Fruit fly (Drosophila melanogaster): ENCODE results near the gene TfIIB.

Gene TfIIB

dm6 chr2L:10426534-10427048, 4.5 kb upstream of the TfIIB start, which contains the start of the genes SmB and KdelR (continued):
- TF ChIP-seq CG12769 (tag; optimal IDR thresholded peaks at IDR 0.05) (no peak), otp (GFP tag; IDR thresholded peaks at IDR 0.05) (no peak), Deaf1 (tag; optimal IDR thresholded peaks at IDR 0.05) (no peak), CG18599 (GFP tag; optimal IDR thresholded peaks at IDR 0.05) (no peak), CG2712 (tag; optimal IDR thresholded peaks at IDR 0.05) (peak; percentile 61), pnt (GFP tag; optimal IDR thresholded peaks at IDR 0.05) (no peak), CG3847 (GFP tag; IDR thresholded peaks at IDR 0.05) (no peak), CG15073 (GFP tag; optimal IDR thresholded peaks at IDR 0.05) (no peak), jing (GFP tag; optimal IDR thresholded peaks at IDR 0.05) (no peak), Abd-B (GFP tag; optimal IDR thresholded peaks at IDR 0.05) (no peak), Aef1 (GFP tag; IDR thresholded peaks at IDR 0.05) (no peak), Dfd (GFP tag; optimal IDR thresholded peaks at IDR 0.05) (no peak), CG10267 (tag; optimal IDR thresholded peaks at IDR 0.05) (peak; percentile 73), CG9215 (GFP tag; IDR thresholded peaks at IDR 0.05) (no peak), pum (GFP tag; optimal IDR thresholded peaks at IDR 0.05) (peak; percentile 10), CG5245 (GFP tag; optimal IDR thresholded peaks at IDR 0.05) (no peak), CG3838 (GFP tag; optimal IDR thresholded peaks at IDR 0.05) (no peak), CG1832 (GFP tag; optimal IDR thresholded peaks at IDR 0.05) (no peak), aop (GFP tag; IDR thresholded peaks at IDR 0.05) (no peak), chm (GFP tag; IDR thresholded peaks at IDR 0.05) (no peak), CG13287 (GFP tag; IDR thresholded peaks at IDR 0.05; ENCODE audit: partially characterized antibody) (peak; percentile 92), Sox102F (GFP tag; optimal IDR thresholded peaks at IDR 0.05) (no peak), dati (GFP tag; IDR thresholded peaks at IDR 0.05) (no peak), Elba2 (GFP tag; optimal IDR thresholded peaks at IDR 0.05) (peak; percentile 26), CG4820 (GFP tag; optimal IDR thresholded peaks at IDR 0.05) (no peak), mam (GFP tag; optimal IDR thresholded peaks at IDR 0.05) (no peak), Nf-YA (GFP tag; IDR thresholded peaks at IDR 0.05) (no peak), yki (optimal IDR thresholded peaks at IDR 0.05) (no peak), CG7786 (GFP tag; optimal IDR thresholded peaks at IDR 0.05) (no peak), Usf (GFP tag; optimal IDR thresholded peaks at IDR 0.05) (no peak), CG17328 (GFP tag; IDR thresholded peaks at IDR 0.05) (no peak), lov (optimal IDR thresholded peaks at IDR 0.05) (no peak), lov (GFP tag; IDR thresholded peaks at IDR 0.05) (no peak), MESR4 (GFP tag; optimal IDR thresholded peaks at IDR 0.05) (peak; percentile 92), PHDP (tag; optimal IDR thresholded peaks at IDR 0.05) (peak; percentile 22), Dip3 (GFP tag; optimal IDR thresholded peaks at IDR 0.05) (no peak), ERR (GFP tag; optimal IDR thresholded peaks at IDR 0.05) (no peak), Atf3 (GFP tag; optimal IDR thresholded peaks at IDR 0.05) (peak; percentile 31), grau (tag; optimal IDR thresholded peaks at IDR 0.05) (peak; percentile 32), CG1647 (GFP tag; optimal IDR thresholded peaks at IDR 0.05) (no peak), nom (GFP tag; optimal IDR thresholded peaks at IDR 0.05) (peak; percentile 4), eve (GFP tag; optimal IDR thresholded peaks at IDR 0.05) (no peak), CG4282 (GFP tag; optimal IDR thresholded peaks at IDR 0.05) (no peak), CG9932 (GFP tag; IDR thresholded peaks at IDR 0.05) (peak; percentile 28; the same call in 1 of the 2 replicates), Sox100B (GFP tag; optimal IDR thresholded peaks at IDR 0.05) (peak; percentile 48), gt (GFP tag; IDR thresholded peaks at IDR 0.05) (no peak), Spps (tag; optimal IDR thresholded peaks at IDR 0.05) (no peak), CG6813 (GFP tag; optimal IDR thresholded peaks at IDR 0.05) (no peak), hth (optimal IDR thresholded peaks at IDR 0.05) (no peak), CG14860 (GFP tag; IDR thresholded peaks at IDR 0.05; ENCODE audit: partially characterized antibody) (peak; percentile 90), bsh (GFP tag; optimal IDR thresholded peaks at IDR 0.05) (peak in 1 of 2 experiments; percentile 1), ssp (GFP tag; IDR thresholded peaks at IDR 0.05) (no peak; the same call in 1 of the 2 replicates), CG31388 (GFP tag; optimal IDR thresholded peaks at IDR 0.05) (no peak)
